Fruit fly (Drosophila melanogaster): ENCODE measurements around the gene Nph.

- TF ChIP-seq CTCF (optimal IDR thresholded peaks at IDR 0.05), result no peak
- TF ChIP-seq CG8478 (optimal IDR thresholded peaks at IDR 0.05), result no peak
Observed at dm6 chr3R:30032281-30032680, 27.6 kb upstream of the Nph start.

All from S2 (cell line).